Fruit fly (Drosophila melanogaster): Measurements from ENCODE around the gene CG17224.

Gene CG17224

DNA sequence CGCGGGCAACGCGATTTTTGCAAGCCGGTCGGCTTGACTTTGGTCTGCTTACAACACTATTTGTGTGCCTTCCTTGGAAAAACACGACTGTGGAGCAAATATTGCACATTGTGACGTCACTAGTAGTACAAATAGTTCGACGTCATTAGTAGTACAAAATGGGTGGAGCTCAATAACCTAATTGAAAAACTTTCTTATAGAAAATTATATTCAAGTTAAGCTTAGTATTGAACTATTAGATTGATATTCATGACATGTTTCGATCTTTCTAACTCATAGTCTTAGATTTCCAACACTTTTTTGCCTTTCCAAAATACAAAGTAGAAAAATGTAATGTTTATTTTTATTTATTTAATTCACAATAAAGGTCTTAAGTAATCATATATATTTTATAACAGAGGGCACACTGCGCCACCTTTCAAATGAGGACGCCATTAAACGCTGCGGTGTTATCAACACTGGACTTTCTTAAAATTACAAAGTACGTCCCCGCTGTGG, 45.6 kb downstream of the CG17224 start, which contains the start of the genes Rrp1 and gammaTub23C (continued):
- TF ChIP-seq h (GFP tag; optimal IDR thresholded peaks at IDR 0.05) (peak; percentile 86), dmrt93B (GFP tag; optimal IDR thresholded peaks at IDR 0.05) (peak; percentile 93), Mio (GFP tag; optimal IDR thresholded peaks at IDR 0.05) (no peak), sage (GFP tag; optimal IDR thresholded peaks at IDR 0.05) (no peak), HLH106 (tag; optimal IDR thresholded peaks at IDR 0.05) (peak; percentile 90), CrebA (GFP tag; optimal IDR thresholded peaks at IDR 0.05; ENCODE audit: borderline replicate concordance) (no peak), Hr83 (GFP tag; optimal IDR thresholded peaks at IDR 0.05; ENCODE audit: poor library complexity, severe bottlenecking) (peak; percentile 39), pan (optimal IDR thresholded peaks at IDR 0.05) (no peak)

DNA sequence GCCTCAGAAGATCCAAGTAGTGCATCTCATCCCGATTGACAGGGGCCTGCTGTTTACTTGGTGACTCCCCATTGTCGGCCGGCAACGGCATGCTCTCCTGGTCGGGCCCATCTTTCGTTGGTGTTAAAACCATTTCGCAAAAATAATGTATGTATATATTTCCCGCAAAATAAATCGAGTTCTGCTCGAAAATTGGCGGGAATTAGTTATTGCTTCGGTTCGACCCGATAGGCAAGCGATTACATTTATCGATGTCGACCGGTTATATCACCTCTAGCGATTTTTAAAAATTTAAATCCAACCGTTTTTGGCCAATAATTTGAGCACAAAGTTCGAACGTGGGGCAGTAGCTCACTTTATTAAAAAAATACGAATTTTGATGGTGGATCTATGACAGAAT, 48.7 kb downstream of the CG17224 start, which contains the start of gene Ts:
Ts (minus strand) TSS at position 201 of the 400 bp plus-strand sequence.
- TF ChIP-seq woc (GFP tag; optimal IDR thresholded peaks at IDR 0.05) (no peak), sage (GFP tag; optimal IDR thresholded peaks at IDR 0.05) (no peak), rgr (GFP tag; optimal IDR thresholded peaks at IDR 0.05) (no peak), Mio (GFP tag; optimal IDR thresholded peaks at IDR 0.05) (no peak), foxo (GFP tag; optimal IDR thresholded peaks at IDR 0.05) (no peak), br (GFP tag; optimal IDR thresholded peaks at IDR 0.05) (no peak), lola (GFP tag; optimal IDR thresholded peaks at IDR 0.05) (no peak), CrebA (GFP tag; optimal IDR thresholded peaks at IDR 0.05; ENCODE audit: borderline replicate concordance) (no peak), Sp1 (GFP tag; optimal IDR thresholded peaks at IDR 0.05) (no peak), brk (GFP tag; optimal IDR thresholded peaks at IDR 0.05) (no peak), fru (GFP tag; optimal IDR thresholded peaks at IDR 0.05) (no peak), OdsH (GFP tag; optimal IDR thresholded peaks at IDR 0.05) (no peak), Hr78 (GFP tag; optimal IDR thresholded peaks at IDR 0.05) (no peak), sv (GFP tag; optimal IDR thresholded peaks at IDR 0.05) (no peak), dsf (GFP tag; optimal IDR thresholded peaks at IDR 0.05; ENCODE audit: borderline replicate concordance) (no peak), CG9705 (GFP tag; optimal IDR thresholded peaks at IDR 0.05) (no peak), h (GFP tag; optimal IDR thresholded peaks at IDR 0.05) (no peak)

DNA sequence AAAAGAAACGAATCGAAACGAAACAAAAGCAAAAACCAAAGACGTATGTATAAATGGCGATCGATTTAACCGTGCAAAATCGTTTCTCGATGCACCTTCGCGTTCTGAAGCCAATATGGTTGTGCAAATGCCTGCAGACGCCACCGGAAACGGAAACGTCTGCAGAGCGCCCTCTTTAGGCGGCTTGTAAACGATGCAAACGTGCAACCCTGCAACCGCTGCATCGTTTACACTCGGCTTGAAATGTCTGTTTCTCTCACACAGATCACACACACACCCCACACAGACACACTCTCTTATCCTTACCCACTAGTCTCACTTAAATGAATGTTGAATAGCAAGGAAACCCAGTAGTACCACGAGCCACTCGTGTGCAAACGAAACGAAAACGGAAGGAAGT, 51.2 kb downstream of the CG17224 start:
- no peak for TF ChIP-seq CG32264 (GFP tag; optimal IDR thresholded peaks at IDR 0.05)
- TF ChIP-seq CrebA (GFP tag; optimal IDR thresholded peaks at IDR 0.05; ENCODE audit: borderline replicate concordance), result no peak
- no peak for TF ChIP-seq lola (GFP tag; optimal IDR thresholded peaks at IDR 0.05)
- no peak for TF ChIP-seq woc (GFP tag; optimal IDR thresholded peaks at IDR 0.05)

Measured in whole organism, wandering third instar larva.